Fruit fly (Drosophila melanogaster) whole organism: Measurements from ENCODE around the gene zfh2.

Experiments
- pan ChIP-seq: fragments of >200 bp; optimal IDR thresholded peaks from 2 replicates; lab custom pipeline; 2017
- psq ChIP-seq: fragments of >200 bp; optimal IDR thresholded peaks from 2 replicates; lab custom pipeline; 2017

- no peak for TF ChIP-seq psq (lab: Kevin White, UChicago)
- TF ChIP-seq pan (lab: Kevin White, UChicago) = no peak
Measured at dm6 chr4:483646-484045, 18.0 kb upstream of the zfh2 start.
